Worm (Caenorhabditis elegans) whole organism, mixed stage, embryonic: ENCODE measurements around the gene K02C4.5.

ENCODE experiments used
- blmp-1 ChIP-seq: fragments of 150-350 bp; optimal IDR thresholded peaks from 2 replicates; lab custom pipeline; 2014; ENCODE audit warnings: missing biosample characterization, missing genetic modification characterization
- lin-13 ChIP-seq: fragments of 150-350 bp; optimal IDR thresholded peaks from 2 replicates; lab custom pipeline; 2014; ENCODE audit warnings: missing biosample characterization, missing genetic modification characterization
- mep-1 ChIP-seq: fragments of 150-350 bp; optimal IDR thresholded peaks from 2 replicates; lab custom pipeline; 2017; ENCODE audit warnings: missing biosample characterization, missing genetic modification reagents, missing genetic modification characterization, inconsistent platforms
- nhr-12 ChIP-seq: fragments of 150-350 bp; optimal IDR thresholded peaks from 2 replicates; lab custom pipeline; 2014; ENCODE audit warnings: missing biosample characterization, missing genetic modification characterization
- nhr-237 ChIP-seq: fragments of 150-350 bp; optimal IDR thresholded peaks from 2 replicates; lab custom pipeline; 2014; ENCODE audit warnings: missing biosample characterization, missing genetic modification characterization
- pha-4 ChIP-seq: fragments of 150-350 bp; optimal IDR thresholded peaks from 2 replicates; lab custom pipeline; 2018; ENCODE audit warnings: missing biosample characterization, missing genetic modification reagents, missing genetic modification characterization
- snpc-4 ChIP-seq: fragments of 150-350 bp; optimal IDR thresholded peaks from 2 replicates; lab custom pipeline; 2014; ENCODE audit warnings: missing biosample characterization, missing genetic modification characterization
- unc-39 ChIP-seq: fragments of 150-350 bp; optimal IDR thresholded peaks from 2 replicates; lab custom pipeline; 2014; ENCODE audit warnings: missing biosample characterization, missing genetic modification characterization

ce11 chrII:8124867-8125266 is 46.6 kb downstream of the K02C4.5 start, which contains the start of gene ire-1:
- TF ChIP-seq blmp-1, result no peak
- peak; percentile 7 for TF ChIP-seq lin-13 (tag; lab: Kevin White, UChicago)
- no peak for TF ChIP-seq unc-39 (tag; lab: Kevin White, UChicago)
- TF ChIP-seq nhr-237 (tag; lab: Kevin White, UChicago), result peak; percentile 47
- TF ChIP-seq mep-1 (tag; lab: Kevin White, UChicago), result peak; percentile 62
- TF ChIP-seq snpc-4 (tag; lab: Kevin White, UChicago), result no peak
- TF ChIP-seq nhr-12 (tag; lab: Kevin White, UChicago), result no peak
- peak; percentile 67 for TF ChIP-seq pha-4 (tag; lab: Kevin White, UChicago)
